Fruit fly (Drosophila melanogaster) whole organism, prepupa: ENCODE results near the gene CG5568.

ENCODE experiments used
- Blimp-1 ChIP-seq: fragments of 200-800 bp; sonication (Bioruptor generic); optimal IDR thresholded peaks from 3 replicates; lab custom pipeline; 2017; ENCODE audit warnings: missing biosample characterization, missing genetic modification characterization, mild to moderate bottlenecking, moderate library complexity, missing genetic modification reagents
- CG11902 ChIP-seq: fragments of 200-800 bp; sonication (Bioruptor generic); optimal IDR thresholded peaks from 3 replicates; lab custom pipeline; 2016; ENCODE audit warnings: missing biosample characterization, missing genetic modification characterization
- CG15336 ChIP-seq: fragments of 200-800 bp; sonication (Bioruptor generic); IDR thresholded peaks from 2 replicates; pipeline ENCODE4 v1.3.6; 2022; ENCODE audit warnings: missing biosample characterization, missing genetic modification characterization
- CG16779 ChIP-seq: fragments of 200-800 bp; sonication (Bioruptor generic); optimal IDR thresholded peaks from 3 replicates; lab custom pipeline; 2017; ENCODE audit warnings: missing biosample characterization, mild to moderate bottlenecking, missing genetic modification characterization
- CG32006 ChIP-seq: fragments of 200-800 bp; sonication (Bioruptor generic); optimal IDR thresholded peaks from 3 replicates; lab custom pipeline; 2017; ENCODE audit warnings: missing biosample characterization, mild to moderate bottlenecking, missing genetic modification characterization
- CG3919 ChIP-seq: fragments of 200-800 bp; sonication (Bioruptor generic); optimal IDR thresholded peaks from 3 replicates; lab custom pipeline; 2016; ENCODE audit warnings: missing biosample characterization, missing genetic modification characterization
- CG6163 ChIP-seq: fragments of 200-800 bp; sonication (Bioruptor generic); IDR thresholded peaks from 3 replicates; pipeline ENCODE4 v1.3.6; 2022; ENCODE audit warnings: missing biosample characterization, missing genetic modification characterization
- CG6792 ChIP-seq: fragments of 200-800 bp; sonication (Bioruptor generic); optimal IDR thresholded peaks from 3 replicates; lab custom pipeline; 2016; ENCODE audit warnings: missing biosample characterization, missing genetic modification characterization
- CG6854 ChIP-seq: fragments of 200-800 bp; sonication (Bioruptor generic); optimal IDR thresholded peaks from 2 replicates; lab custom pipeline; 2017; ENCODE audit warnings: missing biosample characterization, mild to moderate bottlenecking, missing genetic modification characterization
- CG7368 ChIP-seq: fragments of 200-800 bp; sonication (Bioruptor generic); optimal IDR thresholded peaks from 3 replicates; lab custom pipeline; 2016; ENCODE audit warnings: missing biosample characterization, missing genetic modification characterization
- CG8119 ChIP-seq: fragments of 200-800 bp; sonication (Bioruptor generic); IDR thresholded peaks from 3 replicates; pipeline ENCODE4 v1.3.6; 2022; ENCODE audit warnings: missing biosample characterization, missing genetic modification characterization
- CG9139 ChIP-seq: fragments of 200-800 bp; sonication (Bioruptor generic); optimal IDR thresholded peaks from 3 replicates; lab custom pipeline; 2017; ENCODE audit warnings: missing biosample characterization, mild to moderate bottlenecking, missing genetic modification characterization
- Eip78C ChIP-seq: fragments of 200-800 bp; sonication (Bioruptor generic); peaks from one replicate; lab custom pipeline; 2016; ENCODE audit warnings: missing biosample characterization, missing genetic modification characterization
- Hr4 ChIP-seq: fragments of 200-800 bp; sonication (Bioruptor generic); optimal IDR thresholded peaks from 3 replicates; lab custom pipeline; 2016; ENCODE audit warnings: missing biosample characterization, missing genetic modification characterization
- Met ChIP-seq: fragments of 200-800 bp; sonication (Bioruptor generic); optimal IDR thresholded peaks from 3 replicates; lab custom pipeline; 2016; ENCODE audit warnings: missing biosample characterization, missing genetic modification characterization
- Smox ChIP-seq: fragments of 200-800 bp; sonication (Bioruptor generic); optimal IDR thresholded peaks from 3 replicates; lab custom pipeline; 2016; ENCODE audit warnings: missing biosample characterization, missing genetic modification characterization
- Sox14 ChIP-seq: fragments of 200-800 bp; sonication (Bioruptor generic); optimal IDR thresholded peaks from 3 replicates; lab custom pipeline; 2016; ENCODE audit warnings: missing biosample characterization, missing genetic modification characterization
- achi ChIP-seq: fragments of 200-800 bp; sonication (Bioruptor generic); optimal IDR thresholded peaks from 3 replicates; lab custom pipeline; 2016; ENCODE audit warnings: missing biosample characterization, missing genetic modification characterization
- acj6 ChIP-seq: fragments of 200-800 bp; sonication (Bioruptor generic); optimal IDR thresholded peaks from 3 replicates; lab custom pipeline; 2016; ENCODE audit warnings: missing biosample characterization, missing genetic modification characterization
- eg ChIP-seq: fragments of 200-800 bp; sonication (Bioruptor generic); IDR thresholded peaks from 3 replicates; pipeline ENCODE4 v1.3.6; 2022; ENCODE audit warnings: missing biosample characterization, missing genetic modification characterization
- esn ChIP-seq: fragments of 200-800 bp; sonication (Bioruptor generic); optimal IDR thresholded peaks from 2 replicates; lab custom pipeline; 2016; ENCODE audit warnings: missing biosample characterization, mild to moderate bottlenecking, missing genetic modification characterization, moderate library complexity
- fd59A ChIP-seq: fragments of 200-800 bp; sonication (Bioruptor generic); optimal IDR thresholded peaks from 2 replicates; lab custom pipeline; 2017; ENCODE audit warnings: missing biosample characterization, mild to moderate bottlenecking, missing genetic modification characterization, missing genetic modification reagents
- fd85E ChIP-seq: fragments of 200-800 bp; sonication (Bioruptor generic); optimal IDR thresholded peaks from 3 replicates; lab custom pipeline; 2016; ENCODE audit warnings: missing biosample characterization, missing genetic modification characterization
- fkh ChIP-seq: fragments of 200-800 bp; sonication (Bioruptor generic); optimal IDR thresholded peaks from 3 replicates; lab custom pipeline; 2017; ENCODE audit warnings: missing biosample characterization, mild to moderate bottlenecking, missing genetic modification characterization, moderate library complexity
- lz ChIP-seq: fragments of 200-800 bp; sonication (Bioruptor generic); optimal IDR thresholded peaks from 3 replicates; lab custom pipeline; 2016; ENCODE audit warnings: missing biosample characterization, missing genetic modification characterization
- spab ChIP-seq: fragments of 200-800 bp; sonication (Bioruptor generic); optimal IDR thresholded peaks from 2 replicates; lab custom pipeline; 2017; ENCODE audit warnings: missing biosample characterization, mild to moderate bottlenecking, missing genetic modification characterization, missing genetic modification reagents
- ss ChIP-seq, 2 experiments: fragments of 200-800 bp; sonication (Bioruptor generic); optimal IDR thresholded peaks; 2 replicates in 1 of 2; 3 replicates in 1 of 2; lab custom pipeline; 2017 to 2018; ENCODE audit warnings: mild to moderate bottlenecking in 2 of 2, missing biosample characterization in 2 of 2, missing genetic modification characterization in 2 of 2, moderate library complexity in 1 of 2
- svp ChIP-seq: fragments of 200-800 bp; sonication (Bioruptor generic); peaks from one replicate; lab custom pipeline; 2016; ENCODE audit warnings: missing biosample characterization, missing genetic modification characterization
- topi ChIP-seq: fragments of 200-800 bp; sonication (Bioruptor generic); optimal IDR thresholded peaks from 3 replicates; lab custom pipeline; 2016; ENCODE audit warnings: missing biosample characterization, missing genetic modification characterization
- vri ChIP-seq: fragments of 200-800 bp; sonication (Bioruptor generic); optimal IDR thresholded peaks from 3 replicates; lab custom pipeline; 2016; ENCODE audit warnings: missing biosample characterization, mild to moderate bottlenecking, missing genetic modification characterization

Gene CG5568

DNA sequence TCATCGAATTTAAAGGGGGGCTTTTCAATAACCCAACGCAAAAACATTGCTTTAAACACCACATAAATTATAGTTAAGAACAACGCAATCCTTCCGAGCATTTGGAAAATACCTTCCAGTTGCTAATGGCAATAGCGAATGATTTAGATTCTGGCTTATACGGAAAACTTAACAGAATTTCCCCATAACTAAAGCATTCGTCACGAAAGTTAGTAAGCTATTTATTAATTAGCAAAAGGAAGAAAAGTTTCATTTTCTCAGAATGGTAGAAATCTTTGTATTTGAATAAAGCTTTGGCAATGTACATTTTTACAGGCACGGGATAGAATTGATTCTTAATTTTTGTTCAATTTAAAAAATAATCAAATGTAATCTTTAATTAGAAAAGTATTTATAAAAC is 32.7 kb downstream of the CG5568 start, which contains the start of gene CG32413:
Gene CG32413, minus strand, starts transcription at position 101 of the 400 bp plus-strand sequence.
- TF ChIP-seq topi (GFP tag; lab: Kevin White, UChicago), result no peak

- TF ChIP-seq fkh (GFP tag; lab: Kevin White, UChicago), result no peak
- no peak for TF ChIP-seq CG6163 (GFP tag; lab: Robert Waterston, UW)
- no peak for TF ChIP-seq esn (GFP tag; lab: Kevin White, UChicago)
- TF ChIP-seq CG3919 (GFP tag; lab: Kevin White, UChicago), result no peak
- TF ChIP-seq Hr4 (GFP tag; lab: Kevin White, UChicago), result no peak
- no peak for TF ChIP-seq fd59A (GFP tag; lab: Kevin White, UChicago)
- TF ChIP-seq CG6792 (GFP tag; lab: Kevin White, UChicago), result no peak
- no peak for TF ChIP-seq spab
- no peak for TF ChIP-seq svp (GFP tag; lab: Kevin White, UChicago)
- TF ChIP-seq Eip78C (GFP tag; lab: Kevin White, UChicago), result no peak
- no peak for TF ChIP-seq CG11902 (GFP tag; lab: Kevin White, UChicago)
- no peak for TF ChIP-seq fd85E
- no peak for TF ChIP-seq acj6 (GFP tag; lab: Kevin White, UChicago)
- TF ChIP-seq CG7368 (GFP tag; lab: Kevin White, UChicago), result no peak
- TF ChIP-seq CG8119 (GFP tag; lab: Robert Waterston, UW), result no peak
- no peak for TF ChIP-seq CG15336 (GFP tag; lab: Robert Waterston, UW)
- TF ChIP-seq CG16779 (tag; lab: Kevin White, UChicago), result no peak
- TF ChIP-seq, all 60 proteins: peak for 0
Measured at dm6 chr3L:5906599-5906998, 35.3 kb downstream of the CG5568 start, which contains the start of gene CG10486. Gene CG10486 (minus strand): TSS chr3L:5906699.

DNA sequence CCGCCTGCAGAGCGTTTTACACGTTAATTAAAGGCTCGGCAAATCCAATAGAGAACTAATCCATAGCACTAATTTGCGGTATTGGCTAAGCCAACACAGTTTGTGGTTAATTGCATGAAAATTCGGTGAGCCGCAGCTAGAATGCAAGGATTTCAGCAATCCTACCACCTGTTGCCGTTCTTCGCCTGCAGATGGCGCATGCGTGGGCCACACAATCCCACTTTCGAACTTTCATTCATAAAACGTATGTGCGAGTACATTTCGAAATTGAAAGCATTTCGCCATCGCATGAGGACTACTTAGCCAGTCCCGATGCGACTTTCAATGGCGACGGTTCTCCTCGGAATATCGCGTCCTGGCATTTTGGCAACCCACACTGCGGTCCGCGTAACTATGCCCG is 35.8 kb downstream of the CG5568 start, which contains the start of gene CG13288:
Gene CG13288, plus strand, starts transcription at position 305 of the 400 bp plus-strand sequence.
- TF ChIP-seq fd85E, result no peak

dm6 chr3L:5920778-5921177 is 49.5 kb downstream of the CG5568 start:
- no peak for TF ChIP-seq Blimp-1 (GFP tag; lab: Kevin White, UChicago)
- peak; percentile 61 for TF ChIP-seq achi (GFP tag; lab: Kevin White, UChicago)
- TF ChIP-seq eg, result 0 out of 3 replicates have a peak, but pooled peaks have one; percentile 20

DNA sequence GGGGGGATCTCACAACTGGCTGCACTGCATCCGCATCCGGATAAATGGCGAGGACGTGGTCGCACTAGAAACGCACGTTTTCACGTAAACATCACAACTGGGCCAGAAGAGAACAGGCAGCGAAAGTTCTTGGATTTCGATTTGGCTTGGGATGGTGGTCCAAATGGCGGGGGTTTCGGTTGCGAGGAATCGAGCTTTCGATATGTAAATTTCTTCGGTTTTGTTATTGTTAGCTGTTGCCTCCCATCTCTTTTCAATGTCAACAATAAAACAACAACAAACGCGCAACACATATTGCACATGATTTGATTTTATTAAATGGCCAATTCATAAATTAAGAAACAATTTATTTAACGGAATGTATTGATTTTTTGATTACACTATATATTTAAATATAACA is 49.9 kb downstream of the CG5568 start, which contains the start of gene PXo:
Gene PXo, minus strand, starts transcription at position 101 of the 400 bp plus-strand sequence.
- TF ChIP-seq Smox (no peak), CG15336 (GFP tag; lab: Robert Waterston, UW) (no peak), CG9139 (GFP tag; lab: Kevin White, UChicago) (no peak), CG8119 (GFP tag; lab: Robert Waterston, UW) (no peak), Met (GFP tag; lab: Kevin White, UChicago) (no peak)

dm6 chr3L:5922005-5922685 is 50.8 kb downstream of the CG5568 start, which contains the start of gene CG32407:
Gene CG32407 (plus strand): TSS chr3L:5922055.
- TF ChIP-seq Met (GFP tag; lab: Kevin White, UChicago) (peak; percentile 6), ss (GFP tag; optimal IDR thresholded peaks at IDR 0.05; lab: Kevin White, UChicago) (peak in 1 of 2 experiments; percentile 3), Eip78C (GFP tag; lab: Kevin White, UChicago) (peak; percentile 61), CG15336 (GFP tag; lab: Robert Waterston, UW) (0 out of 2 replicates have a peak, but pooled peaks have one; percentile 14), CG3919 (GFP tag; lab: Kevin White, UChicago) (peak; percentile 18), vri (GFP tag; lab: Kevin White, UChicago) (peak; percentile 83), eg (0 out of 3 replicates have a peak, but pooled peaks have one; percentile 8), lz (no peak), acj6 (GFP tag; lab: Kevin White, UChicago) (no peak), CG32006 (GFP tag; lab: Kevin White, UChicago) (peak; percentile 14), Sox14 (GFP tag; lab: Kevin White, UChicago) (peak; percentile 35), svp (GFP tag; lab: Kevin White, UChicago) (peak; percentile 94), CG6163 (GFP tag; lab: Robert Waterston, UW) (0 out of 3 replicates have a peak, but pooled peaks have one; percentile 37), CG6854 (GFP tag; lab: Kevin White, UChicago) (no peak), fkh (GFP tag; lab: Kevin White, UChicago) (peak; percentile 72)
